Fruit fly (Drosophila melanogaster) whole organism, embryonic: ENCODE results near the gene Dad1.

Source experiments
- Atf3 ChIP-seq: fragments of 200-800 bp; sonication (Bioruptor generic); optimal IDR thresholded peaks from 3 replicates; lab custom pipeline; 2016; ENCODE audit warnings: missing biosample characterization, missing genetic modification characterization
- CG10979 ChIP-seq: fragments of 200-800 bp; sonication (Bioruptor generic); optimal IDR thresholded peaks from 2 replicates; lab custom pipeline; 2018; ENCODE audit warnings: missing biosample characterization, mild to moderate bottlenecking, missing genetic modification characterization, moderate library complexity
- CG11560 ChIP-seq: fragments of 200-800 bp; sonication (Bioruptor generic); IDR thresholded peaks from 3 replicates; pipeline ENCODE4 v1.3.6; 2022; ENCODE audit warnings: missing biosample characterization, missing genetic modification characterization
- CG15479 ChIP-seq: fragments of 200-800 bp; sonication (Bioruptor generic); optimal IDR thresholded peaks from 3 replicates; lab custom pipeline; 2019; ENCODE audit warnings: missing biosample characterization, mild to moderate bottlenecking, missing genetic modification characterization, moderate library complexity
- CG15514 ChIP-seq: fragments of 200-800 bp; sonication (Bioruptor generic); optimal IDR thresholded peaks from 3 replicates; lab custom pipeline; 2017; ENCODE audit warnings: missing biosample characterization, missing genetic modification characterization, mild to moderate bottlenecking, moderate library complexity, missing genetic modification reagents
- CG1603 ChIP-seq: fragments of 200-800 bp; sonication (Bioruptor generic); optimal IDR thresholded peaks from 2 replicates; lab custom pipeline; 2019; ENCODE audit warnings: missing biosample characterization, mild to moderate bottlenecking, missing genetic modification characterization, moderate library complexity
- CG16863 ChIP-seq: fragments of 200-800 bp; sonication (Bioruptor generic); optimal IDR thresholded peaks from 3 replicates; lab custom pipeline; 2016; ENCODE audit warnings: missing biosample characterization, missing genetic modification characterization
- CG17359 ChIP-seq: fragments of 200-800 bp; sonication (Bioruptor generic); optimal IDR thresholded peaks from 3 replicates; lab custom pipeline; 2018; ENCODE audit warnings: missing biosample characterization, mild to moderate bottlenecking, missing genetic modification characterization, moderate library complexity
- CG18599 ChIP-seq: fragments of 200-800 bp; sonication (Bioruptor generic); optimal IDR thresholded peaks from 3 replicates; lab custom pipeline; 2017; ENCODE audit warnings: missing biosample characterization, missing genetic modification characterization, mild to moderate bottlenecking, moderate library complexity, missing genetic modification reagents
- CG2889 ChIP-seq: fragments of 200-800 bp; sonication (Bioruptor generic); IDR thresholded peaks from 3 replicates; pipeline ENCODE4 v1.3.6; 2022; ENCODE audit warnings: missing biosample characterization, missing genetic modification characterization
- CG30403 ChIP-seq: fragments of 200-800 bp; sonication (Bioruptor generic); optimal IDR thresholded peaks from 3 replicates; lab custom pipeline; 2016; ENCODE audit warnings: missing biosample characterization, missing genetic modification characterization
- CG33213 ChIP-seq: fragments of 200-800 bp; sonication (Bioruptor generic); optimal IDR thresholded peaks from 3 replicates; lab custom pipeline; 2016; ENCODE audit warnings: missing biosample characterization, missing genetic modification characterization
- CG3838 ChIP-seq: fragments of 200-800 bp; sonication (Bioruptor generic); optimal IDR thresholded peaks from 3 replicates; lab custom pipeline; 2016; ENCODE audit warnings: missing biosample characterization, missing genetic modification characterization
- CG3995 ChIP-seq: fragments of 200-800 bp; sonication (Bioruptor generic); optimal IDR thresholded peaks from 3 replicates; lab custom pipeline; 2016; ENCODE audit warnings: missing biosample characterization, missing genetic modification characterization
- CG4360 ChIP-seq: fragments of 200-800 bp; sonication (Bioruptor generic); IDR thresholded peaks from 2 replicates; pipeline ENCODE4 v1.3.6; 2022; ENCODE audit warnings: missing biosample characterization, missing genetic modification characterization
- CG6791 ChIP-seq: fragments of 200-800 bp; sonication (Bioruptor generic); IDR thresholded peaks from 3 replicates; pipeline ENCODE4 v1.3.6; 2022; ENCODE audit warnings: missing biosample characterization, missing genetic modification characterization; ENCODE audit not compliant: partially characterized antibody
- CG9727 ChIP-seq: fragments of 200-800 bp; sonication (Bioruptor generic); optimal IDR thresholded peaks from 3 replicates; lab custom pipeline; 2017; ENCODE audit warnings: missing biosample characterization, mild to moderate bottlenecking, missing genetic modification characterization
- CHES-1-like ChIP-seq: fragments of 200-800 bp; sonication (Bioruptor generic); optimal IDR thresholded peaks from 2 replicates; lab custom pipeline; 2016; ENCODE audit warnings: missing biosample characterization, missing genetic modification characterization
- CrebB ChIP-seq: fragments of 200-800 bp; sonication (Bioruptor generic); optimal IDR thresholded peaks from 3 replicates; lab custom pipeline; 2018; ENCODE audit warnings: missing biosample characterization, mild to moderate bottlenecking, missing genetic modification characterization
- Dip2 ChIP-seq: fragments of 200-800 bp; sonication (Bioruptor generic); IDR thresholded peaks from 2 replicates; pipeline ENCODE4 v1.3.6; 2022; ENCODE audit warnings: missing biosample characterization, missing genetic modification characterization
- Fer2 ChIP-seq: fragments of 200-800 bp; sonication (Bioruptor generic); optimal IDR thresholded peaks from 2 replicates; lab custom pipeline; 2018; ENCODE audit warnings: missing biosample characterization, mild to moderate bottlenecking, missing genetic modification characterization, moderate library complexity
- Gug ChIP-seq: fragments of 200-800 bp; sonication (Bioruptor generic); IDR thresholded peaks from 4 replicates; pipeline ENCODE4 v1.3.6; 2022; ENCODE audit warnings: missing biosample characterization, missing genetic modification characterization
- HLHmδ ChIP-seq: fragments of 200-800 bp; sonication (Bioruptor generic); optimal IDR thresholded peaks from 2 replicates; lab custom pipeline; 2018; ENCODE audit warnings: missing biosample characterization, mild to moderate bottlenecking, missing genetic modification characterization, moderate library complexity
- Jarid2 ChIP-seq: fragments of 200-800 bp; sonication (Bioruptor generic); optimal IDR thresholded peaks from 3 replicates; lab custom pipeline; 2017; ENCODE audit warnings: mild to moderate bottlenecking, missing biosample characterization, missing genetic modification reagents, missing genetic modification characterization
- Lhr ChIP-seq: fragments of 200-800 bp; sonication (Bioruptor generic); optimal IDR thresholded peaks from 3 replicates; lab custom pipeline; 2017; ENCODE audit warnings: mild to moderate bottlenecking, missing biosample characterization, missing genetic modification reagents, missing genetic modification characterization
- Mad ChIP-seq: fragments of 200-800 bp; sonication (Bioruptor generic); optimal IDR thresholded peaks from 2 replicates; lab custom pipeline; 2016; ENCODE audit warnings: missing biosample characterization, missing genetic modification characterization
- NC2α ChIP-seq: fragments of 200-800 bp; sonication (Bioruptor generic); optimal IDR thresholded peaks from 2 replicates; lab custom pipeline; 2016; ENCODE audit warnings: missing biosample characterization, missing genetic modification characterization
- Neu2 ChIP-seq: fragments of 200-800 bp; sonication (Bioruptor generic); optimal IDR thresholded peaks from 3 replicates; lab custom pipeline; 2016; ENCODE audit warnings: missing biosample characterization, missing genetic modification characterization, borderline replicate concordance
- Nf-YA ChIP-seq: fragments of 200-800 bp; sonication (Bioruptor generic); IDR thresholded peaks from 2 replicates; pipeline ENCODE4 v1.3.6; 2022; ENCODE audit warnings: missing biosample characterization, missing genetic modification characterization
- NfI ChIP-seq: fragments of 200-800 bp; sonication (Bioruptor generic); optimal IDR thresholded peaks from 3 replicates; lab custom pipeline; 2018; ENCODE audit warnings: missing biosample characterization, mild to moderate bottlenecking, missing genetic modification characterization, moderate library complexity
- Sox100B ChIP-seq: fragments of 200-800 bp; sonication (Bioruptor generic); optimal IDR thresholded peaks from 3 replicates; lab custom pipeline; 2018; ENCODE audit warnings: missing biosample characterization, mild to moderate bottlenecking, missing genetic modification characterization
- Stat92E ChIP-seq, 3 experiments: fragments of >200 bp in 2 of 3; fragments of 200-800 bp in 1 of 3; sonication (Bioruptor generic) in 1 of 3; optimal IDR thresholded peaks; 2 replicates each; lab custom pipeline; 2017 to 2019; ENCODE audit warnings: missing biosample characterization in 3 of 3, missing genetic modification characterization in 3 of 3, mild to moderate bottlenecking in 1 of 3, moderate library complexity in 1 of 3
- Tbp ChIP-seq: fragments of >200 bp; optimal IDR thresholded peaks from 2 replicates; lab custom pipeline; 2018; ENCODE audit warnings: missing biosample characterization, missing genetic modification characterization
- YL-1 ChIP-seq: fragments of 200-800 bp; sonication (Bioruptor generic); optimal IDR thresholded peaks from 3 replicates; lab custom pipeline; 2017; ENCODE audit warnings: missing biosample characterization, mild to moderate bottlenecking, missing genetic modification characterization
- ash1 ChIP-seq: fragments of 200-800 bp; sonication (Bioruptor generic); optimal IDR thresholded peaks from 2 replicates; lab custom pipeline; 2018; ENCODE audit warnings: missing biosample characterization, mild to moderate bottlenecking, missing genetic modification characterization
- ato ChIP-seq: fragments of 200-800 bp; sonication (Bioruptor generic); IDR thresholded peaks from 2 replicates; pipeline ENCODE4 v1.3.6; 2022; ENCODE audit warnings: missing biosample characterization, missing genetic modification characterization; ENCODE audit not compliant: partially characterized antibody
- bsh ChIP-seq, 2 experiments: fragments of 200-800 bp; sonication (Bioruptor generic); optimal IDR thresholded peaks; 2 replicates each; lab custom pipeline; 2017 to 2018; ENCODE audit warnings: mild to moderate bottlenecking in 2 of 2, missing biosample characterization in 2 of 2, missing genetic modification characterization in 2 of 2, moderate library complexity in 1 of 2
- crc ChIP-seq: fragments of 200-800 bp; sonication (Bioruptor generic); optimal IDR thresholded peaks from 2 replicates; lab custom pipeline; 2016; ENCODE audit warnings: missing biosample characterization, missing genetic modification characterization
- crol ChIP-seq: fragments of 200-800 bp; sonication (Bioruptor generic); IDR thresholded peaks from 2 replicates; pipeline ENCODE4 v1.3.6; 2022; ENCODE audit warnings: missing biosample characterization, missing genetic modification characterization
- dysf ChIP-seq: fragments of 200-800 bp; sonication (Bioruptor generic); IDR thresholded peaks from 3 replicates; pipeline ENCODE4 v1.3.6; 2022; ENCODE audit warnings: missing biosample characterization, missing genetic modification characterization
- emc ChIP-seq: fragments of 200-800 bp; sonication (Bioruptor generic); optimal IDR thresholded peaks from 2 replicates; lab custom pipeline; 2016; ENCODE audit warnings: missing biosample characterization, missing genetic modification characterization
- ems ChIP-seq: fragments of 200-800 bp; sonication (Bioruptor generic); optimal IDR thresholded peaks from 3 replicates; lab custom pipeline; 2016; ENCODE audit warnings: missing biosample characterization, missing genetic modification characterization
- grn ChIP-seq: fragments of 200-800 bp; sonication (Bioruptor generic); optimal IDR thresholded peaks from 3 replicates; lab custom pipeline; 2017; ENCODE audit warnings: missing biosample characterization, missing genetic modification characterization
- h ChIP-seq: fragments of >200 bp; optimal IDR thresholded peaks from 2 replicates; lab custom pipeline; 2017
- mld ChIP-seq: fragments of 200-800 bp; sonication (Bioruptor generic); IDR thresholded peaks from 3 replicates; pipeline ENCODE4 v1.3.6; 2022; ENCODE audit warnings: missing biosample characterization, missing genetic modification characterization; ENCODE audit not compliant: partially characterized antibody
- onecut ChIP-seq: fragments of 200-800 bp; sonication (Bioruptor generic); IDR thresholded peaks from 2 replicates; pipeline ENCODE4 v1.3.6; 2022; ENCODE audit warnings: missing biosample characterization, missing genetic modification characterization
- pho ChIP-seq: fragments of 200-800 bp; sonication (Bioruptor generic); optimal IDR thresholded peaks from 2 replicates; lab custom pipeline; 2016; ENCODE audit warnings: missing biosample characterization, missing genetic modification characterization
- sqz ChIP-seq: fragments of 200-800 bp; sonication (Bioruptor generic); optimal IDR thresholded peaks from 3 replicates; lab custom pipeline; 2018; ENCODE audit warnings: missing biosample characterization, mild to moderate bottlenecking, missing genetic modification characterization
- tap ChIP-seq: fragments of 200-800 bp; optimal IDR thresholded peaks from 3 replicates; lab custom pipeline; 2019; ENCODE audit warnings: missing biosample characterization, mild to moderate bottlenecking, missing genetic modification characterization, moderate library complexity

Gene Dad1

dm6 chr2L:8365701-8366643, 18.0 kb downstream of the Dad1 start, which contains the start of gene Pp2A-29B (continued):
- TF ChIP-seq Stat92E (GFP tag; optimal IDR thresholded peaks at IDR 0.05; lab: Kevin White, UChicago) (peak in 1 of 3 experiments; percentile 14), Gug (GFP tag; lab: Robert Waterston, UW) (peak; percentile 8; the same call in 1 of the 4 replicates), CG10979 (tag; lab: Kevin White, UChicago) (no peak), CG15514 (GFP tag; lab: Kevin White, UChicago) (peak; percentile 42), Mad (GFP tag; lab: Kevin White, UChicago) (no peak), grn (GFP tag; lab: Kevin White, UChicago) (no peak), Nf-YA (GFP tag; lab: Robert Waterston, UW) (no peak), Neu2 (no peak), sqz (GFP tag; lab: Kevin White, UChicago) (peak; percentile 93), CG15479 (GFP tag; lab: Kevin White, UChicago) (peak; percentile 37), onecut (GFP tag; lab: Robert Waterston, UW) (no peak), CG17359 (peak; percentile 28), CG9727 (peak; percentile 61), CG6791 (peak; percentile 98), h (lab: Kevin White, UChicago) (no peak), crc (GFP tag; lab: Kevin White, UChicago) (no peak), mld (GFP tag; lab: Robert Waterston, UW) (peak; percentile 94), Tbp (no peak), Sox100B (GFP tag; lab: Kevin White, UChicago) (peak; percentile 21), NC2α (GFP tag; lab: Kevin White, UChicago) (no peak), ems (GFP tag; lab: Kevin White, UChicago) (no peak), CrebB (tag; lab: Kevin White, UChicago) (no peak), ash1 (GFP tag; lab: Kevin White, UChicago) (no peak), CG11560 (tag; lab: Robert Waterston, UW) (peak; percentile 89), Jarid2 (no peak), Atf3 (GFP tag; lab: Kevin White, UChicago) (peak; percentile 0), YL-1 (peak; percentile 65), bsh (GFP tag; optimal IDR thresholded peaks at IDR 0.05; lab: Kevin White, UChicago) (no peak), CG3995 (GFP tag; lab: Kevin White, UChicago) (peak; percentile 96), CG4360 (no peak), CG1603 (tag; lab: Kevin White, UChicago) (no peak), Lhr (GFP tag; lab: Kevin White, UChicago) (peak; percentile 44), Dip2 (GFP tag; lab: Robert Waterston, UW) (no peak), tap (tag; lab: Kevin White, UChicago) (no peak), HLHmδ (GFP tag; lab: Kevin White, UChicago) (no peak), emc (GFP tag; lab: Kevin White, UChicago) (no peak), pho (GFP tag; lab: Kevin White, UChicago) (no peak), ato (GFP tag; lab: Robert Waterston, UW) (peak; percentile 95), crol (GFP tag; lab: Robert Waterston, UW) (no peak), CG3838 (GFP tag; lab: Kevin White, UChicago) (no peak), Fer2 (tag; lab: Kevin White, UChicago) (no peak), CG16863 (GFP tag; lab: Kevin White, UChicago) (no peak), CG2889 (no peak), dysf (no peak), NfI (GFP tag; lab: Kevin White, UChicago) (peak; percentile 15), CG30403 (GFP tag; lab: Kevin White, UChicago) (peak; percentile 19), CHES-1-like (GFP tag; lab: Kevin White, UChicago) (no peak), CG18599 (no peak), CG33213 (no peak)
